Worm (Caenorhabditis elegans) whole organism, L4/young adult: ENCODE measurements around the gene mct-3.

Source experiments
- W03F9.2 ChIP-seq: fragments of 150-350 bp; optimal IDR thresholded peaks from 2 replicates; lab custom pipeline; 2014; ENCODE audit warnings: missing biosample characterization, missing genetic modification characterization
- dao-5 ChIP-seq: sonication (generic microtip); optimal IDR thresholded peaks from 2 replicates; lab custom pipeline; 2016; ENCODE audit warnings: missing genotype, missing genetic modification characterization, moderate library complexity, missing compliant biosample characterization
- him-1 ChIP-seq: sonication (generic microtip); optimal IDR thresholded peaks from 2 replicates; lab custom pipeline; 2016; ENCODE audit warnings: missing genotype, missing genetic modification reagents, missing genetic modification characterization, missing compliant biosample characterization

The mct-3 gene

DNA sequence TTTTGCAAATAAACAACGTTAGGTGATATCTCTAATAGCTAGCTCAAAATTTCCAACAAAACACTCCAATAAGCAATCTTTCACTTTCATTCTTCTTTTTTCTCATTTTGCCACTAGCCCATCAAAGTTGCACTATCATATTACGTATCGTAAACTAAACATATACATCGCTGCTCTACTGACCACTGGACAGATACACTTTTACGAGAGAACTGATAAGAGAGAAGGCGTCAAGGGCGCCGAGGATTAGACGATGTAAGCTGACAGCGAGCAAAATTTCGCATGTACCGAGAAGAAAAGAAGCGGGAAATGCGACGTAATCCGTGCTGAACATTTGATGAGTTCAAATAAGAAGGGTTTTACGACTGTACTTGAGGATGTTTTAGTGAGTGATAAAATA lies 1.1 kb upstream of the mct-3 start:
- no peak for TF ChIP-seq dao-5
- TF ChIP-seq him-1 (tag; lab: Kevin White, UChicago), result no peak

ce11 chrX:13855928-13856327 lies 3.2 kb downstream of the mct-3 start:
- TF ChIP-seq him-1 (tag; lab: Kevin White, UChicago) (no peak), dao-5 (no peak), W03F9.2 (no peak)

- TF ChIP-seq him-1 (tag; lab: Kevin White, UChicago), result no peak
- no peak for TF ChIP-seq dao-5
- TF ChIP-seq W03F9.2, result no peak
These were observed 6.0 kb downstream of the mct-3 start, which contains the start of gene M03B6.4 for ce11 chrX:13858693-13859092. Gene M03B6.4 (plus strand): TSS chrX:13858841.

DNA sequence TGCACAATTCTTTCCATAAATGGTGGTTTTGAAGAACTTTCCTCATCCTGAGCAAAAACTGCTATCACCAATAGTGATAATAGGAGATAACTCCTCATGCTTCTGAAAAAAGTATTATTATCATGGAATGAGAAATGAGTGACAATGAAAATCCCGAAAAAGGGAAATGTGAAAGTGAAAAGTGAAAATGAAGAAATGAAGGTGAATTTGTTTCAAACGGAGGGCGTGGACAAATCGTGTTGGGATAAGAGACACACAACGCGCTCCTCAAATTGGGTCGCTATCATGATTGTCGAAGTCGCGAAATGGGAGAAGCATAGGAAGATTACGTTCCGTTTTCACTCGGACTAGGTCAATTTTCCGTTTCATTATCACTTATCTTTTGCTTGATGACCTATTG lies 11.5 kb downstream of the mct-3 start, which contains the start of gene M03B6.3:
Gene M03B6.3 (minus strand): TSS at position 102 of the 400 bp plus-strand sequence.
- TF ChIP-seq dao-5, result no peak
- no peak for TF ChIP-seq him-1 (tag; lab: Kevin White, UChicago)
- no peak for TF ChIP-seq W03F9.2

- TF ChIP-seq dao-5 (no peak), him-1 (tag; lab: Kevin White, UChicago) (no peak), W03F9.2 (no peak)
These were observed 18.4 kb downstream of the mct-3 start for ce11 chrX:13871110-13871509.

DNA sequence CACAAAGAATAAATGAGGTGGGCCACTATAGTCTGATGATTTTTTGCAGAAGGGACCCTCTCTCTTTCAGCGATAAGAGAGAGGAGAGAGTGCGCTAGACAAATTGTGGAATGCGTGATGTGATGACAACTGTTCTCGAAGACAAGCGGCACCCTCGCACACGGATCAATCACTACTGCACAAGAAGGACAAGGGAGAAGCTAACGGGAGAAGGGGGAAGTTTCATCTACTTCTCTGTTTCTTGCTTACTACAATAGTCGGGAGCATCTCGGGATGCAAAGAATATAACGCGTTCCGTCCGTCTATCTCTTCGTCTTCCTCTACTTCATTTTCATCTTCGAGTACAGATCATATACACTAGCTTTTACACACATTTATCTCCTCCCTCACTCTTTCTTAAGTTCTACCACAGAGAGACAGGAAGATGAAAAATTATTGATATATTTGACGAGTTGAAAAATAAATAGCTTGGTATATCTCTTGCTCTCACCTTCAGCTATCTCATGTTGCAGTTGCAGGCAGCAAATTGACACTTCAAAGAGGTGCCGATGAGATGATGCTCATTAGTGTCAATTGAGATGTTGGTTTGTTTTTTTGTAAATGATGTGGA lies 20.7 kb downstream of the mct-3 start:
- TF ChIP-seq dao-5 (no peak), W03F9.2 (no peak), him-1 (tag; lab: Kevin White, UChicago) (no peak)

DNA sequence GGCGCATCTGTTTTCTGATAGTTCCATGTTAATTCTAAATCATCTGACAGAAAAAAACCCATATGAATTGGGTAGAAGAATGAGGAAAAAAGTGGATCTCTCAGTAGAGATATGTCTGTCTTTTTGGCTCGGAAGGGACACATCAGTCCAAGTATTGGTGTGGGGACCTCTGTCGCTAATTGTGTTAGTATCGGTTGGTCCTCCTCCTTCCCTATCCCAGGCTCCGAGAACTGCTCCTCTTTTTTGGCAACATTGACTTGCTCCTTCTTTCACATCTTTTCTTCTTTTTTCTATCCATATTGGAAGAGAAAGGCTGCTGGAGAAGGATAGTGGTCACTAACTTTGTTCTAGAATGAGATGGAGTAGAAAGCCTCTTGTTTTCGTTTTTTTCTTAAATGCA lies 23.2 kb downstream of the mct-3 start:
- TF ChIP-seq dao-5 (no peak), W03F9.2 (no peak), him-1 (tag; lab: Kevin White, UChicago) (no peak)

DNA sequence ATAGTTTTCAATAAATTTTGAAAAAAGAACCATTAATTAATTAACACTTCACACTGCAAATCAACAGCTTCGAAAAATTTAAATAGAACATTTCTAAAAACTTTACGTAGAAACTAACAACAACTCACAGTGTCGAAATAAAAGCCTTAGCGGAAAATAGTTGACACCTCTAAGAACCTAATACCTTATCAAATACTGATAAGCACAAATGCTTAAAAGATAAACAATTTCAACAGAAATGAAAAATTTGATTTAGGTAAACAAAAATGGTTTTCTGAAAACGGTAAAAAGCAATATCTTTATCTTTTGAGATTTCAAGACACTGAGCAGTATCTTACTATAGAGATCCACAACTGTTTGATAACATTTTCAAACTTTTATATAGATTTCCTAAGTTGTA lies 24.2 kb downstream of the mct-3 start:
- TF ChIP-seq him-1 (tag; lab: Kevin White, UChicago), result no peak
- no peak for TF ChIP-seq W03F9.2
- TF ChIP-seq dao-5, result no peak

DNA sequence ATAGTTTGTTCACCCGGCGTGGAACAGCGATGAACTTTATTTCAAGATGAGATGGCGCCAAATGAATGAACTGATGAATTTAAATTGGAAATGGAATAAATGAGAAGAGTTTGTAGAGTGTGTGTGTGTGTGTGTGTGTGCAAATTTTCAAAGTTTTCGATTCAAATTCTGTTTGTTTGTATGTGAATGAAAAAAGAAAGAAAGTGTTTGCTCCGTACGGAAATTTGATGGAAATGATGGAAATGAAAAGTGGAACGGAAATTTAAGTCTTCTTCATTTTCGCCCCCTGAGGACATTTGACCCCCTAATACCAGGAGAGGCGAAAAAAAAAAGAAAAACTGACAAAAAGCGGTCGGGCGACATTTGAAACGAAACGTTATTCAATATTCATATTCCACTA lies 25.4 kb downstream of the mct-3 start:
- TF ChIP-seq dao-5 (no peak), W03F9.2 (no peak), him-1 (tag; lab: Kevin White, UChicago) (no peak)

ce11 chrX:13881760-13882369 lies 29.2 kb downstream of the mct-3 start:
- no peak for TF ChIP-seq dao-5
- no peak for TF ChIP-seq him-1 (tag; lab: Kevin White, UChicago)
- no peak for TF ChIP-seq W03F9.2

DNA sequence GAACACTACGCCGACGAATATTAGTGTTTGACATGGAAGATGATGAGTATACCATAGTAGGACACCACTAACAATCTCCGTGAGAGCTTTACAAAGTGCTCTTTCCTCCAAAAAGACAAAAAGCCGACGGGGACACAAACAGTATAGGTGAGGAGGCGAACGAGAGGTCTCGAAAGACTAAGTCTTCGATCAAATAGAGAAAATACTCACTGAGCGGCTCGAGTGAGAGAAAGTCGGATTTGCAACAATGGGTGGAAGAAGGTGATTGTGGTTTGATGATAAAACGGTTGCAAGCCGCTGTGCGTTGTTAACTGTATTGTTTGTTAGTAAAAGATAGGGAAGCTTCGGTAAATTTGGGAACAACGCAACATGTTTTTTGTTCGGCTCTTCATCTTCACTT lies 29.9 kb downstream of the mct-3 start, which contains the start of gene hlb-1:
Gene hlb-1 (minus strand): TSS at position 101 of the 400 bp plus-strand sequence.
- no peak for TF ChIP-seq dao-5

DNA sequence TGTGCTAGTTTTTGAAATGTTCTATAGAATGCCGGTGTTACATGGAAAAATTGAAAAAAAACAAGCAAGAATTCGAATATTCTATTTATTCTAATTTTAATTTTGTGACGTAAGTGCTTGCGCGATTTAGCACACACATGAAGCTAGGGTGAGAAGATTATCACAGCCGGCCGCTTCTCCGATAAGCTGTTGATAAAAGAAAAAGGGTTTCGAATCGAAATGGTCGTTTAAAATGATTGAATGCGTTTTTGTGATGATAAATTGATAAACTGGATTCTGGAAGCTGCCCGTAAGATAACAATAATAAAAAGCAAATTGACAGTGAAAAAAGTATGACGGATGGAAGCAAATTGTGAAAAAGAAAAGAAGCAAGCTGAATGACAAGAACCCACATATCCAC lies 31.5 kb downstream of the mct-3 start:
- TF ChIP-seq him-1 (tag; lab: Kevin White, UChicago) (no peak), W03F9.2 (no peak), dao-5 (no peak)

- TF ChIP-seq dao-5 (no peak), him-1 (tag; lab: Kevin White, UChicago) (no peak), W03F9.2 (no peak)
These were observed 32.4 kb downstream of the mct-3 start for ce11 chrX:13885131-13885530.

- TF ChIP-seq dao-5 (no peak), W03F9.2 (no peak)
These were observed 33.5 kb downstream of the mct-3 start for ce11 chrX:13886195-13886594.

- no peak for TF ChIP-seq him-1 (tag; lab: Kevin White, UChicago)
- TF ChIP-seq dao-5, result no peak
- TF ChIP-seq W03F9.2, result no peak
These were observed 40.5 kb downstream of the mct-3 start, which contains the start of gene sra-37 for ce11 chrX:13893256-13893655. Gene sra-37 (minus strand): TSS chrX:13893356.

DNA sequence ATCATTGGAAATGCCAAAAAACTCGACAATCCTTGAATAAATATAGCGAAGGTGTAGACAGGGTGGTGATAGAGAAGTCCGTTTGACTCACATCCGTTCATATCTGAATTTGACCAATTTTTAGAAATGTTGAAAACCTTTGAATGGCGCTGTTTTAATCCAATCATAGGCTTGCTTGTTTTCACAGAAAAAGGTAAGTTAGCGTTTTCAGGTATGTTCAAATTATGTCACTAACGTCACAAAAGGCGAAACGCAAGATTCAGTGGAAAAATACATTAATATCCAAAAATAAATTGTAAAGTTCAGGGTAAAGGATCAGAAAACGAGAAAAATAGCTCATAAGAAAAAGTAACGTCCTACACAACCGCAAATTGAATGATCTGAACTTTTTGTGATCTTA lies 47.3 kb downstream of the mct-3 start, which contains the start of gene sra-38:
Gene sra-38 (minus strand): TSS at position 101 of the 400 bp plus-strand sequence.
- TF ChIP-seq dao-5 (no peak), W03F9.2 (no peak), him-1 (tag; lab: Kevin White, UChicago) (no peak)
